Worm (Caenorhabditis elegans) whole organism, L4 larva: ENCODE data around the gene glr-8.

Source experiments
- F49E8.2 ChIP-seq: sonication (generic microtip); optimal IDR thresholded peaks from 2 replicates; lab custom pipeline; 2016; ENCODE audit warnings: missing compliant biosample characterization, mild to moderate bottlenecking, missing genetic modification characterization, borderline replicate concordance
- aly-2 ChIP-seq: sonication (generic microtip); optimal IDR thresholded peaks from 2 replicates; lab custom pipeline; 2018; ENCODE audit warnings: missing biosample characterization, missing genetic modification characterization
- ceh-82 ChIP-seq: sonication (generic microtip); optimal IDR thresholded peaks from 2 replicates; lab custom pipeline; 2017; ENCODE audit warnings: missing biosample characterization, missing genetic modification characterization
- dve-1 ChIP-seq: sonication (generic microtip); optimal IDR thresholded peaks from 2 replicates; lab custom pipeline; 2017; ENCODE audit warnings: antibody characterized with exemption, mild to moderate bottlenecking, missing genetic modification characterization, missing compliant biosample characterization; ENCODE audit not compliant: insufficient read depth
- fkh-10 ChIP-seq: fragments of 150-350 bp; optimal IDR thresholded peaks from 2 replicates; lab custom pipeline; 2014; ENCODE audit warnings: missing biosample characterization, missing genetic modification reagents, missing genetic modification characterization
- lin-13 ChIP-seq: fragments of 150-350 bp; optimal IDR thresholded peaks from 2 replicates; lab custom pipeline; 2014; ENCODE audit warnings: missing biosample characterization, missing genetic modification reagents, missing genetic modification characterization
- lin-15B ChIP-seq: fragments of 150-350 bp; sonication (generic microtip); optimal IDR thresholded peaks from 3 replicates; lab custom pipeline; 2014; ENCODE audit warnings: missing biosample characterization, missing genetic modification characterization
- lin-39 ChIP-seq: fragments of 150-350 bp; optimal IDR thresholded peaks from 2 replicates; lab custom pipeline; 2014; ENCODE audit warnings: missing biosample characterization, missing genetic modification reagents, missing genetic modification characterization
- nhr-237 ChIP-seq: sonication (generic microtip); optimal IDR thresholded peaks from 2 replicates; lab custom pipeline; 2017; ENCODE audit warnings: missing biosample characterization, missing genetic modification characterization
- sdz-12 ChIP-seq: fragments of 200-800 bp; sonication (Bioruptor generic); optimal IDR thresholded peaks from 2 replicates; lab custom pipeline; 2018; ENCODE audit warnings: mild to moderate bottlenecking, missing genetic modification characterization, missing compliant biosample characterization
- unc-62 ChIP-seq, 3 experiments: fragments of 150-350 bp in 1 of 3; sonication (generic microtip); optimal IDR thresholded peaks in 2 of 3; peaks in 1 of 3; 1 replicate in 1 of 3; 2 replicates in 2 of 3; lab custom pipeline; 2014 to 2017; ENCODE audit warnings: missing biosample characterization in 3 of 3, missing genetic modification characterization in 3 of 3, missing genetic modification reagents in 3 of 3, missing genotype in 1 of 3

DNA sequence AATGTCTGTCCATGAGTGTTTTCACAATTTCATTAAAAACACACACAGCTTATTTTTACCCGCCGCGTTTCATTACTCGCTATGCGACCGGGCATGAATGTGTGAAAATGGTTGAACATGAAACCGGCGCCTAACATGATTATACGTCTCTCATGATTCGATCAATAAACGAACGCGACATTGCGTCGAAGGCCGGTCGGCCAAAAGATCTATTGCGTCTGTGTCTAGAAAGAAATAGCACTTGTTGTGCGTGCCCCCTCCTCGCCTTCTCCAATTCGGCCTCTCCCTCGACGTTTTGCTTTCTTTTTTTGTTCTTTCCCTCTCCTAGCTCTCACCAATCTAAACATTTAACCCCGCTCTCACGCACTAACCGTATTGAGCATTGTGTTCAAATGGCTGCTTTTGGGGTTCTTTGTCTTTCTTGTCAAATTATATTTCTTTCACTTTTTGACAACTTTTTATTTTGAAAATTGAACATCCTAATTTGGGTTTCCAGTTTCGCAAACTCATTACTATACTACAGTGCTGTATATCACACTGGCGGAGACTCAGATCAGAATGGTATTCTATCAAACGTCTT is 45.4 kb downstream of the glr-8 start:
- TF ChIP-seq lin-39 (no peak), fkh-10 (GFP tag; lab: Kevin White, UChicago) (no peak), ceh-82 (tag; lab: Kevin White, UChicago) (no peak), lin-13 (GFP tag; lab: Kevin White, UChicago) (no peak), F49E8.2 (no peak), unc-62 (GFP tag; optimal IDR thresholded peaks at IDR 0.05 in 1 of 2; lab: Kevin White, UChicago) (peak in 1 of 2 experiments; percentile 82), unc-62 (tag; optimal IDR thresholded peaks at IDR 0.05; lab: Kevin White, UChicago) (no peak), lin-15B (tag; lab: Kevin White, UChicago) (no peak), aly-2 (tag; lab: Kevin White, UChicago) (no peak), sdz-12 (GFP tag; lab: Kevin White, UChicago) (no peak), nhr-237 (tag; lab: Kevin White, UChicago) (no peak), dve-1 (tag; lab: Kevin White, UChicago) (peak; percentile 25)
